Fruit fly (Drosophila melanogaster) whole organism, wandering third instar larva: ENCODE results near the gene eloF.
A peak's percentile ranks its signal among the peaks of the same experiment; 100 is the strongest.

ENCODE experiments used
- Abd-B ChIP-seq: fragments of >200 bp; optimal IDR thresholded peaks from 2 replicates; lab custom pipeline; 2017; ENCODE audit warnings: missing biosample characterization, missing genetic modification characterization
- CG9705 ChIP-seq: fragments of 200-800 bp; sonication (Bioruptor generic); optimal IDR thresholded peaks from 2 replicates; lab custom pipeline; 2018; ENCODE audit warnings: missing biosample characterization, mild to moderate bottlenecking, missing genetic modification characterization
- CrebA ChIP-seq: fragments of 200-800 bp; sonication (Bioruptor generic); optimal IDR thresholded peaks from 2 replicates; lab custom pipeline; 2016; ENCODE audit warnings: missing biosample characterization, mild to moderate bottlenecking, missing genetic modification characterization, borderline replicate concordance
- Dif ChIP-seq: fragments of 200-275, 200-300 bp; sonication (Bioruptor generic); optimal IDR thresholded peaks from 2 replicates; lab custom pipeline; 2018; ENCODE audit warnings: missing biosample characterization, missing genetic modification characterization; ENCODE audit not compliant: partially characterized antibody
- GATAd ChIP-seq: sonication (Bioruptor generic); optimal IDR thresholded peaks from 2 replicates; lab custom pipeline; 2016; ENCODE audit warnings: missing biosample characterization, missing genetic modification characterization
- HLH106 ChIP-seq: fragments of 200-800 bp; optimal IDR thresholded peaks from 3 replicates; lab custom pipeline; 2019; ENCODE audit warnings: missing biosample characterization, mild to moderate bottlenecking, missing genetic modification characterization, moderate library complexity
- Hnf4 ChIP-seq: fragments of 200-800 bp; sonication (Bioruptor generic); optimal IDR thresholded peaks from 2 replicates; lab custom pipeline; 2016; ENCODE audit warnings: missing biosample characterization, mild to moderate bottlenecking, missing genetic modification characterization
- Hr83 ChIP-seq: fragments of 200-300 bp; sonication (Bioruptor generic); optimal IDR thresholded peaks from 2 replicates; lab custom pipeline; 2016; ENCODE audit warnings: missing biosample characterization, mild to moderate bottlenecking, missing genetic modification characterization, moderate library complexity; ENCODE audit not compliant: poor library complexity, severe bottlenecking
- Jra ChIP-seq: sonication (Bioruptor generic); optimal IDR thresholded peaks from 2 replicates; lab custom pipeline; 2016; ENCODE audit warnings: missing biosample characterization, missing genetic modification characterization
- Mio ChIP-seq: sonication (Bioruptor generic); optimal IDR thresholded peaks from 2 replicates; lab custom pipeline; 2016; ENCODE audit warnings: missing biosample characterization, missing genetic modification characterization
- Myc ChIP-seq: fragments of >200 bp; optimal IDR thresholded peaks from 2 replicates; lab custom pipeline; 2017
- N ChIP-seq: fragments of >200 bp; optimal IDR thresholded peaks from 2 replicates; lab custom pipeline; 2018; ENCODE audit warnings: missing biosample characterization, missing external identifiers, missing genetic modification characterization
- OdsH ChIP-seq: fragments of 200-800 bp; sonication (Bioruptor generic); optimal IDR thresholded peaks from 2 replicates; lab custom pipeline; 2016; ENCODE audit warnings: missing biosample characterization, mild to moderate bottlenecking, missing genetic modification characterization
- Rel ChIP-seq, 2 experiments: fragments of 200-800 bp; sonication (Bioruptor generic) in 1 of 2; optimal IDR thresholded peaks; 2 replicates in 1 of 2; 3 replicates in 1 of 2; lab custom pipeline; 2016 to 2019; ENCODE audit warnings: mild to moderate bottlenecking in 2 of 2, missing biosample characterization in 2 of 2, missing genetic modification characterization in 2 of 2, moderate library complexity in 1 of 2
- Sp1 ChIP-seq: fragments of 200-800 bp; sonication (Bioruptor generic); optimal IDR thresholded peaks from 3 replicates; lab custom pipeline; 2019; ENCODE audit warnings: missing biosample characterization, mild to moderate bottlenecking, missing genetic modification characterization, moderate library complexity
- Vsx2 ChIP-seq: fragments of 200-300, 225-300 bp; sonication (Bioruptor generic); optimal IDR thresholded peaks from 2 replicates; lab custom pipeline; 2018; ENCODE audit warnings: missing biosample characterization, missing genetic modification characterization; ENCODE audit not compliant: partially characterized antibody
- br ChIP-seq: fragments of 200-800 bp; sonication (Bioruptor generic); optimal IDR thresholded peaks from 2 replicates; lab custom pipeline; 2016; ENCODE audit warnings: missing biosample characterization, missing genetic modification characterization
- brk ChIP-seq: fragments of 200-800 bp; sonication (Bioruptor generic); optimal IDR thresholded peaks from 2 replicates; lab custom pipeline; 2016; ENCODE audit warnings: missing biosample characterization, mild to moderate bottlenecking, missing genetic modification characterization
- dl ChIP-seq, 2 experiments: fragments of 175-275, 200-275 bp in 1 of 2; fragments of 200-275 bp in 1 of 2; sonication (Bioruptor generic); optimal IDR thresholded peaks; lab custom pipeline; 2018; ENCODE audit warnings: mild to moderate bottlenecking in 2 of 2, missing biosample characterization in 2 of 2, missing genetic modification characterization in 2 of 2, moderate library complexity in 2 of 2; ENCODE audit not compliant: partially characterized antibody in 2 of 2, insufficient read depth in 1 of 2
- ey ChIP-seq: fragments of 200-800 bp; sonication (Bioruptor generic); optimal IDR thresholded peaks from 2 replicates; lab custom pipeline; 2016; ENCODE audit warnings: missing biosample characterization, missing genetic modification characterization
- foxo ChIP-seq, 2 experiments: fragments of 200-800 bp; sonication (Bioruptor generic); optimal IDR thresholded peaks; 2 replicates in 1 of 2; 3 replicates in 1 of 2; lab custom pipeline; 2016 to 2017; ENCODE audit warnings: missing biosample characterization in 2 of 2, missing genetic modification characterization in 2 of 2
- fru ChIP-seq: fragments of 200-800 bp; sonication (Bioruptor generic); optimal IDR thresholded peaks from 3 replicates; lab custom pipeline; 2016; ENCODE audit warnings: missing biosample characterization, mild to moderate bottlenecking, missing genetic modification characterization
- h ChIP-seq: fragments of 200-800 bp; sonication (Bioruptor generic); optimal IDR thresholded peaks from 3 replicates; lab custom pipeline; 2016; ENCODE audit warnings: missing biosample characterization, mild to moderate bottlenecking, missing genetic modification characterization
- jim ChIP-seq: fragments of 175-275, 200-325 bp; sonication (Bioruptor generic); optimal IDR thresholded peaks from 2 replicates; lab custom pipeline; 2016; ENCODE audit warnings: missing biosample characterization, mild to moderate bottlenecking, missing genetic modification characterization
- lola ChIP-seq: fragments of >200 bp; optimal IDR thresholded peaks from 2 replicates; lab custom pipeline; 2017; ENCODE audit warnings: missing biosample characterization, missing genetic modification characterization
- pan ChIP-seq: fragments of >200 bp; optimal IDR thresholded peaks from 2 replicates; lab custom pipeline; 2017
- psq ChIP-seq: fragments of 200-800 bp; sonication (Bioruptor generic); optimal IDR thresholded peaks from 3 replicates; lab custom pipeline; 2017; ENCODE audit warnings: missing biosample characterization, mild to moderate bottlenecking, missing genetic modification characterization, moderate library complexity
- rgr ChIP-seq: fragments of 200-800 bp; sonication (Bioruptor generic); optimal IDR thresholded peaks from 3 replicates; lab custom pipeline; 2016; ENCODE audit warnings: missing biosample characterization, mild to moderate bottlenecking, missing genetic modification characterization
- sv ChIP-seq: fragments of 200-800 bp; sonication (Bioruptor generic); optimal IDR thresholded peaks from 3 replicates; lab custom pipeline; 2016; ENCODE audit warnings: missing biosample characterization, missing genetic modification characterization
- usp ChIP-seq: fragments of >200 bp; optimal IDR thresholded peaks from 2 replicates; lab custom pipeline; 2017; ENCODE audit warnings: missing biosample characterization, missing genetic modification characterization
- woc ChIP-seq: sonication (Bioruptor generic); optimal IDR thresholded peaks from 2 replicates; lab custom pipeline; 2016; ENCODE audit warnings: missing biosample characterization, mild to moderate bottlenecking, missing genetic modification characterization

The eloF gene

DNA sequence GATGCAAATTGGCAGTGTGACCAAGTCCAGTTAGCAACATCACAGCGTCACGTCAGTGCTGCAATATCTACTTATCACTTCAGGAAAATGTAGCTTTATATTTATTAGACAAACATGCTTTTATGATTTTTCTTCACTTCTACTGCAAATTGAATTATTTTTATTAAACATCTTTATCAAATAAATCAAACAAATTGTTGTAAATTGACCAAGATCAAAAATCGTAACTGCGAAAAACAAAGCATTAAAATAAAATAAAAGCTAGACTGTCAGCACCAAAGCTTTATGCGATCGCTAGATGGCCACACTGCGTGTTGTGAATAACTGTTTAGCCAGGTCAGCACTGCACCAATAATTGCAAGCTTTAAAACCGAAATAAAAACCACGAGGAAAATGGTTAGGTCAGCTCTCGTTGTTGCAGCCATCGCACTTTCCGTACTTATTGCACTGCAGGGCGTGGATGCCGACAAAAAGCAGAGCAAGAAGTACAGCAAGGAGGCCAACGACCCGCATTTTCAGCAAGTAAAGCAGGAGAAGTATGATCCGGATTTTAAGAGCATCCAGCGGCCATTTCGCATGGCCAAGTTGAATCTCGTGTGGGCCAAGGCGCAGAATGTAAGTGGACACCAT lies 22.7 kb upstream of the eloF start, which contains the start of the genes CG12945 and CG8507:
Gene CG12945, minus strand, starts transcription at position 45 of the 630 bp plus-strand sequence.
Gene CG8507, plus strand, starts transcription at position 307 of the 630 bp plus-strand sequence.
- TF ChIP-seq lola (GFP tag; lab: Kevin White, UChicago) (no peak), HLH106 (tag; lab: Kevin White, UChicago) (peak; percentile 76), Hr83 (no peak), jim (GFP tag; lab: Kevin White, UChicago) (no peak), woc (GFP tag; lab: Kevin White, UChicago) (peak; percentile 91), br (GFP tag; lab: Kevin White, UChicago) (peak; percentile 32), usp (GFP tag; lab: Kevin White, UChicago) (no peak), Hnf4 (GFP tag; lab: Kevin White, UChicago) (no peak), foxo (GFP tag; optimal IDR thresholded peaks at IDR 0.05; lab: Kevin White, UChicago) (peak in 1 of 2 experiments; percentile 68), ey (GFP tag; lab: Kevin White, UChicago) (peak; percentile 46), CG9705 (GFP tag; lab: Kevin White, UChicago) (peak; percentile 52), Jra (GFP tag; lab: Kevin White, UChicago) (peak; percentile 37), Rel (GFP tag; optimal IDR thresholded peaks at IDR 0.05; lab: Kevin White, UChicago) (no peak), Rel (tag; optimal IDR thresholded peaks at IDR 0.05; lab: Kevin White, UChicago) (peak; percentile 94), brk (GFP tag; lab: Kevin White, UChicago) (no peak), OdsH (GFP tag; lab: Kevin White, UChicago) (peak; percentile 23), h (GFP tag; lab: Kevin White, UChicago) (peak; percentile 65), Sp1 (GFP tag; lab: Kevin White, UChicago) (peak; percentile 68), Myc (lab: Kevin White, UChicago) (peak; percentile 92), sv (GFP tag; lab: Kevin White, UChicago) (peak; percentile 43), dl (GFP tag; optimal IDR thresholded peaks at IDR 0.05; lab: Kevin White, UChicago; ENCODE audit: insufficient read depth in 1 of 2, partially characterized antibody in 2 of 2) (no peak), psq (GFP tag; lab: Kevin White, UChicago) (peak; percentile 48)

DNA sequence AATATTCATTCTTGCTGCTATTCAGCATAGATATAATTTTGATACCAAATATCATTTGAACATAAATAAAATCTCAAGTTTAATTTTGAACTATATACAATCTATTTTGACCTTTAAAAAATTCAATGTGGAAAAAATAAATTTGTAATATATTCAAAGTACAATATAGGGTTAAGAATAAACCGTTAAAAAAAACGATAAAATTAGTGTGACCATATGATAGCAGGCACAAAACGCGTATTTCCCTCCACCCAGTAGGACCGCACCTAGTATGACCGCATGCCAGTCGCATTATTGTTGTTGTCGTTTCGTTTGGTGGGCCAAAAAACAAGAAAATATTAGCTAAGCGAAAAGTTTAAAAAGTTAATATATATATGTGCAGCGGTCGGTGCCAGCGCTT lies 20.9 kb upstream of the eloF start, which contains the start of gene CG8516:
Gene CG8516, plus strand, starts transcription at position 278 of the 400 bp plus-strand sequence.
- peak; percentile 11 for TF ChIP-seq Sp1 (GFP tag; lab: Kevin White, UChicago)
- peak in 1 of 2 experiments; percentile 29 for TF ChIP-seq foxo (GFP tag; optimal IDR thresholded peaks at IDR 0.05; lab: Kevin White, UChicago)
- TF ChIP-seq N (GFP tag; lab: Kevin White, UChicago): no peak
- TF ChIP-seq HLH106 (tag; lab: Kevin White, UChicago): peak; percentile 19
- TF ChIP-seq CG9705 (GFP tag; lab: Kevin White, UChicago): no peak
- no peak for TF ChIP-seq Vsx2 (GFP tag; lab: Kevin White, UChicago)
- TF ChIP-seq woc (GFP tag; lab: Kevin White, UChicago): peak; percentile 24
- no peak for TF ChIP-seq GATAd (GFP tag; lab: Kevin White, UChicago)
- no peak for TF ChIP-seq Rel (GFP tag; optimal IDR thresholded peaks at IDR 0.05; lab: Kevin White, UChicago)
- TF ChIP-seq Rel (tag; optimal IDR thresholded peaks at IDR 0.05; lab: Kevin White, UChicago): peak; percentile 41
- peak; percentile 11 for TF ChIP-seq sv (GFP tag; lab: Kevin White, UChicago)
- peak; percentile 29 for TF ChIP-seq h (GFP tag; lab: Kevin White, UChicago)
- no peak for TF ChIP-seq Abd-B (GFP tag; lab: Kevin White, UChicago)
- TF ChIP-seq, all 38 proteins: peak for 7

DNA sequence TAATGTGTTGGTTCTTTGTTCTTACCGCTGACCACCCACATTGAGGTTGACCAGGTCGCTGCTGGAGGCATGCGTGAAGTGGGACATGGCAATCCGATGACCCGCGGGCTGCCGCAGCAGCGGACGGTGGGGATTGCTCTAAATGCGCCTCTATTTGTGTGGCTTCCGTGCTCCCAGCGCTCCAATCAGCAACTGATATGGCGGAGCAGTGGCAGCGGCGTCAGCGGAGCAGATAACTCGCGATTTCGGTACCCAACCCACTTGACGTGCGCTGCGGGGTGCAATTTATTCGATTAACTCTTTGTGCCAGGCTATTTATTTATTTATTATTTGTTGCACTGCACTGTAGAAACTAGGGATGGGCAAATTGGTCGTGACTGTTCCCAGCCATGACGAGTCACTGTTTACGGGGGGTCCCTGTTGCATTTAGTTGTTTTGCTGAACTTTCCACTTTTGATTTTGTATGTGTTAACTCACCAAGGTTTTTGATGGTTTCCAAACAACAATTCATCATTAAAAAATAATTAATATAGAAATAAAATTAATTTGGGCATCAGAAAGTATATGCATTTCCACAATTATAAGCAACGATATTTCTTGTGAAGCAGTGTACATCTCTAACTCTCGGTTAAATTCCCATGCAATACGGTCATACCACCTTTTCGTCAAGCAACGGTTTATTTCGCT lies 13.2 kb upstream of the eloF start, which contains the start of the genes CG9467 and CG8526:
Gene CG9467, minus strand, starts transcription at position 383 of the 687 bp plus-strand sequence.
Gene CG8526, plus strand, starts transcription at position 637 of the 687 bp plus-strand sequence.
- TF ChIP-seq h (GFP tag; lab: Kevin White, UChicago) (peak; percentile 69), fru (GFP tag; lab: Kevin White, UChicago) (peak; percentile 55), pan (lab: Kevin White, UChicago) (no peak), usp (GFP tag; lab: Kevin White, UChicago) (no peak), Myc (lab: Kevin White, UChicago) (peak; percentile 55), OdsH (GFP tag; lab: Kevin White, UChicago) (peak; percentile 54), rgr (GFP tag; lab: Kevin White, UChicago) (peak; percentile 74), woc (GFP tag; lab: Kevin White, UChicago) (peak; percentile 82), Dif (GFP tag; lab: Kevin White, UChicago) (no peak), Rel (GFP tag; optimal IDR thresholded peaks at IDR 0.05; lab: Kevin White, UChicago) (no peak), Rel (tag; optimal IDR thresholded peaks at IDR 0.05; lab: Kevin White, UChicago) (peak; percentile 64), foxo (GFP tag; optimal IDR thresholded peaks at IDR 0.05; lab: Kevin White, UChicago) (peak in 1 of 2 experiments; percentile 79), N (GFP tag; lab: Kevin White, UChicago) (no peak), ey (GFP tag; lab: Kevin White, UChicago) (peak; percentile 57), Mio (GFP tag; lab: Kevin White, UChicago) (no peak), CG9705 (GFP tag; lab: Kevin White, UChicago) (peak; percentile 60), sv (GFP tag; lab: Kevin White, UChicago) (peak; percentile 56), Sp1 (GFP tag; lab: Kevin White, UChicago) (peak; percentile 59), HLH106 (tag; lab: Kevin White, UChicago) (peak; percentile 82), CrebA (GFP tag; lab: Kevin White, UChicago) (no peak), psq (GFP tag; lab: Kevin White, UChicago) (peak; percentile 38), Jra (GFP tag; lab: Kevin White, UChicago) (peak; percentile 24)
